Fruit fly (Drosophila melanogaster) whole organism, embryonic: ENCODE results near the gene CG43693.

ENCODE experiments used
- Atf-2 ChIP-seq: fragments of 200-800 bp; sonication (Bioruptor generic); optimal IDR thresholded peaks from 2 replicates; lab custom pipeline; 2016; ENCODE audit warnings: missing biosample characterization, missing genetic modification characterization
- CG10565 ChIP-seq: fragments of 200-800 bp; sonication (Bioruptor generic); optimal IDR thresholded peaks from 3 replicates; lab custom pipeline; 2016; ENCODE audit warnings: missing biosample characterization, mild to moderate bottlenecking, missing genetic modification characterization
- CG11093 ChIP-seq: fragments of 200-800 bp; sonication (Bioruptor generic); IDR thresholded peaks from 3 replicates; pipeline ENCODE4 v1.3.6; 2022; ENCODE audit warnings: missing biosample characterization, missing genetic modification characterization
- CG12299 ChIP-seq: fragments of 200-800 bp; sonication (Bioruptor generic); optimal IDR thresholded peaks from 2 replicates; lab custom pipeline; 2018; ENCODE audit warnings: missing biosample characterization, mild to moderate bottlenecking, missing genetic modification characterization
- CG12391 ChIP-seq: fragments of 200-800 bp; sonication (Bioruptor generic); optimal IDR thresholded peaks from 3 replicates; lab custom pipeline; 2018; ENCODE audit warnings: missing biosample characterization, mild to moderate bottlenecking, missing genetic modification characterization, moderate library complexity
- CG18764 ChIP-seq: fragments of 200-800 bp; sonication (Bioruptor generic); optimal IDR thresholded peaks from 3 replicates; lab custom pipeline; 2016; ENCODE audit warnings: missing biosample characterization, missing genetic modification characterization
- CG2889 ChIP-seq: fragments of 200-800 bp; sonication (Bioruptor generic); IDR thresholded peaks from 3 replicates; pipeline ENCODE4 v1.3.6; 2022; ENCODE audit warnings: missing biosample characterization, missing genetic modification characterization
- CG3995 ChIP-seq: fragments of 200-800 bp; sonication (Bioruptor generic); optimal IDR thresholded peaks from 3 replicates; lab custom pipeline; 2016; ENCODE audit warnings: missing biosample characterization, missing genetic modification characterization
- CG4730 ChIP-seq: fragments of 200-800 bp; sonication (Bioruptor generic); IDR thresholded peaks from 2 replicates; pipeline ENCODE4 v1.3.6; 2022; ENCODE audit warnings: missing biosample characterization, missing genetic modification characterization
- CG6765 ChIP-seq: fragments of 200-800 bp; sonication (Bioruptor generic); optimal IDR thresholded peaks from 3 replicates; lab custom pipeline; 2017; ENCODE audit warnings: missing biosample characterization, mild to moderate bottlenecking, missing genetic modification characterization
- CG7357 ChIP-seq: fragments of 200-800 bp; sonication (Bioruptor generic); IDR thresholded peaks from 3 replicates; pipeline ENCODE4 v1.3.6; 2022; ENCODE audit warnings: missing biosample characterization, missing genetic modification characterization
- CG7963 ChIP-seq: fragments of 200-800 bp; sonication (Bioruptor generic); IDR thresholded peaks from 3 replicates; pipeline ENCODE4 v1.3.6; 2022; ENCODE audit warnings: missing biosample characterization, missing genetic modification characterization; ENCODE audit not compliant: partially characterized antibody
- CG8924 ChIP-seq: fragments of 200-800 bp; optimal IDR thresholded peaks from 3 replicates; lab custom pipeline; 2019; ENCODE audit warnings: missing biosample characterization, mild to moderate bottlenecking, missing genetic modification characterization, moderate library complexity
- CkIIα-i1 ChIP-seq: fragments of 200-800 bp; sonication (Bioruptor generic); IDR thresholded peaks from 2 replicates; pipeline ENCODE4 v1.3.6; 2022; ENCODE audit warnings: missing biosample characterization, missing genetic modification characterization
- CoRest ChIP-seq: fragments of 200-800 bp; sonication (Bioruptor generic); optimal IDR thresholded peaks from 3 replicates; lab custom pipeline; 2018; ENCODE audit warnings: missing biosample characterization, mild to moderate bottlenecking, missing genetic modification characterization, moderate library complexity
- D ChIP-seq, 2 experiments: fragments of 200-800 bp in 1 of 2; fragments of >200 bp in 1 of 2; sonication (Bioruptor generic) in 1 of 2; optimal IDR thresholded peaks; 2 replicates in 1 of 2; 3 replicates in 1 of 2; lab custom pipeline; 2017; ENCODE audit warnings: mild to moderate bottlenecking in 1 of 2, missing biosample characterization in 1 of 2, missing genetic modification characterization in 1 of 2, missing genetic modification reagents in 1 of 2
- Dll ChIP-seq: fragments of 200-800 bp; sonication (Bioruptor generic); IDR thresholded peaks from 4 replicates; pipeline ENCODE4 v1.3.6; 2022; ENCODE audit warnings: missing biosample characterization, missing genetic modification characterization; ENCODE audit not compliant: partially characterized antibody
- ERR ChIP-seq: fragments of 200-800 bp; sonication (Bioruptor generic); optimal IDR thresholded peaks from 2 replicates; lab custom pipeline; 2016; ENCODE audit warnings: missing biosample characterization, missing genetic modification characterization
- Ets65A ChIP-seq: fragments of 200-800 bp; sonication (Bioruptor generic); peaks from one replicate; lab custom pipeline; 2016; ENCODE audit warnings: missing biosample characterization, missing genetic modification characterization
- HLH54F ChIP-seq: fragments of 200-800 bp; sonication (Bioruptor generic); optimal IDR thresholded peaks from 3 replicates; lab custom pipeline; 2016; ENCODE audit warnings: missing biosample characterization, missing genetic modification characterization
- Hmr ChIP-seq: fragments of 200-800 bp; sonication (Bioruptor generic); optimal IDR thresholded peaks from 3 replicates; lab custom pipeline; 2017; ENCODE audit warnings: mild to moderate bottlenecking, missing biosample characterization, missing genetic modification reagents, missing genetic modification characterization
- Hsf ChIP-seq: fragments of 200-800 bp; sonication (Bioruptor generic); optimal IDR thresholded peaks from 3 replicates; lab custom pipeline; 2016; ENCODE audit warnings: missing biosample characterization, missing genetic modification characterization
- Kr ChIP-seq: fragments of 200-800 bp; sonication (Bioruptor generic); optimal IDR thresholded peaks from 2 replicates; lab custom pipeline; 2017; ENCODE audit warnings: missing biosample characterization, mild to moderate bottlenecking, missing genetic modification characterization
- MESR4 ChIP-seq: fragments of 200-800 bp; sonication (Bioruptor generic); optimal IDR thresholded peaks from 2 replicates; lab custom pipeline; 2018; ENCODE audit warnings: missing biosample characterization, mild to moderate bottlenecking, missing genetic modification characterization, moderate library complexity
- Mes4 ChIP-seq: fragments of 200-800 bp; sonication (Bioruptor generic); optimal IDR thresholded peaks from 2 replicates; lab custom pipeline; 2016; ENCODE audit warnings: missing biosample characterization, missing genetic modification characterization
- NK7.1 ChIP-seq: fragments of 200-800 bp; sonication (Bioruptor generic); optimal IDR thresholded peaks from 3 replicates; lab custom pipeline; 2016; ENCODE audit warnings: missing biosample characterization, missing genetic modification characterization
- Oli ChIP-seq: fragments of 200-800 bp; sonication (Bioruptor generic); optimal IDR thresholded peaks from 2 replicates; lab custom pipeline; 2018; ENCODE audit warnings: missing biosample characterization, mild to moderate bottlenecking, missing genetic modification characterization, moderate library complexity
- Poxn ChIP-seq: fragments of 200-800 bp; sonication (Bioruptor generic); IDR thresholded peaks from 2 replicates; pipeline ENCODE4 v1.3.6; 2022; ENCODE audit warnings: missing biosample characterization, missing genetic modification characterization
- Spps ChIP-seq: fragments of 200-800 bp; sonication (Bioruptor generic); optimal IDR thresholded peaks from 2 replicates; lab custom pipeline; 2018; ENCODE audit warnings: missing biosample characterization, mild to moderate bottlenecking, missing genetic modification characterization
- Xrp1 ChIP-seq: fragments of 200-800 bp; sonication (Bioruptor generic); IDR thresholded peaks from 2 replicates; pipeline ENCODE4 v1.3.6; 2022; ENCODE audit warnings: missing biosample characterization, missing genetic modification characterization
- YL-1 ChIP-seq: fragments of 200-800 bp; sonication (Bioruptor generic); optimal IDR thresholded peaks from 3 replicates; lab custom pipeline; 2017; ENCODE audit warnings: missing biosample characterization, mild to moderate bottlenecking, missing genetic modification characterization
- ara ChIP-seq: fragments of 200-800 bp; sonication (Bioruptor generic); IDR thresholded peaks from 2 replicates; pipeline ENCODE4 v1.3.6; 2022; ENCODE audit warnings: missing biosample characterization, missing genetic modification characterization
- ase ChIP-seq: fragments of 200-800 bp; sonication (Bioruptor generic); IDR thresholded peaks from 3 replicates; pipeline ENCODE4 v1.3.6; 2022; ENCODE audit warnings: missing biosample characterization, missing genetic modification characterization
- btn ChIP-seq: fragments of 200-800 bp; sonication (Bioruptor generic); optimal IDR thresholded peaks from 2 replicates; lab custom pipeline; 2016; ENCODE audit warnings: missing biosample characterization, missing genetic modification characterization
- caup ChIP-seq: fragments of 200-800 bp; sonication (Bioruptor generic); optimal IDR thresholded peaks from 3 replicates; lab custom pipeline; 2017; ENCODE audit warnings: missing biosample characterization, mild to moderate bottlenecking, missing genetic modification characterization, moderate library complexity; ENCODE audit not compliant: severe bottlenecking
- croc ChIP-seq: fragments of 200-800 bp; sonication (Bioruptor generic); conservative IDR thresholded peaks from 3 replicates; pipeline ENCODE4 v1.3.6; 2022; ENCODE audit warnings: missing biosample characterization, missing genetic modification characterization
- dysf ChIP-seq: fragments of 200-800 bp; sonication (Bioruptor generic); IDR thresholded peaks from 3 replicates; pipeline ENCODE4 v1.3.6; 2022; ENCODE audit warnings: missing biosample characterization, missing genetic modification characterization
- emc ChIP-seq: fragments of 200-800 bp; sonication (Bioruptor generic); optimal IDR thresholded peaks from 2 replicates; lab custom pipeline; 2016; ENCODE audit warnings: missing biosample characterization, missing genetic modification characterization
- jing ChIP-seq: fragments of 200-800 bp; sonication (Bioruptor generic); optimal IDR thresholded peaks from 2 replicates; lab custom pipeline; 2018; ENCODE audit warnings: missing biosample characterization, mild to moderate bottlenecking, missing genetic modification characterization
- ken ChIP-seq: fragments of 200-800 bp; sonication (Bioruptor generic); IDR thresholded peaks from 3 replicates; pipeline ENCODE4 v1.3.6; 2022; ENCODE audit warnings: missing biosample characterization, missing genetic modification characterization
- kni ChIP-seq: fragments of 200-800 bp; sonication (Bioruptor generic); optimal IDR thresholded peaks from 3 replicates; lab custom pipeline; 2017; ENCODE audit warnings: mild to moderate bottlenecking, missing biosample characterization, missing genetic modification reagents, missing genetic modification characterization
- mirr ChIP-seq: fragments of 200-800 bp; sonication (Bioruptor generic); optimal IDR thresholded peaks from 3 replicates; lab custom pipeline; 2018; ENCODE audit warnings: missing biosample characterization, mild to moderate bottlenecking, missing genetic modification characterization
- nerfin-1 ChIP-seq: fragments of 200-800 bp; sonication (Bioruptor generic); optimal IDR thresholded peaks from 3 replicates; lab custom pipeline; 2019; ENCODE audit warnings: missing biosample characterization, mild to moderate bottlenecking, missing genetic modification characterization, moderate library complexity
- pb ChIP-seq: fragments of 200-800 bp; sonication (Bioruptor generic); optimal IDR thresholded peaks from 3 replicates; lab custom pipeline; 2016; ENCODE audit warnings: missing biosample characterization, missing genetic modification characterization
- pros ChIP-seq: fragments of 200-800 bp; sonication (Bioruptor generic); optimal IDR thresholded peaks from 3 replicates; lab custom pipeline; 2019; ENCODE audit warnings: missing biosample characterization, mild to moderate bottlenecking, missing genetic modification characterization, moderate library complexity
- schlank ChIP-seq: fragments of 200-800 bp; sonication (Bioruptor generic); optimal IDR thresholded peaks from 2 replicates; lab custom pipeline; 2018; ENCODE audit warnings: missing biosample characterization, mild to moderate bottlenecking, missing genetic modification characterization
- sd ChIP-seq: fragments of 200-800 bp; sonication (Bioruptor generic); optimal IDR thresholded peaks from 3 replicates; lab custom pipeline; 2018; ENCODE audit warnings: missing biosample characterization, mild to moderate bottlenecking, missing genetic modification characterization, moderate library complexity
- toy ChIP-seq: fragments of 200-800 bp; sonication (Bioruptor generic); IDR thresholded peaks from 2 replicates; pipeline ENCODE4 v1.3.6; 2022; ENCODE audit warnings: missing biosample characterization, missing genetic modification characterization
- usp ChIP-seq: fragments of >200 bp; optimal IDR thresholded peaks from 2 replicates; lab custom pipeline; 2017; ENCODE audit warnings: missing biosample characterization, missing genetic modification characterization
- wek ChIP-seq: fragments of 200-800 bp; sonication (Bioruptor generic); optimal IDR thresholded peaks from 3 replicates; lab custom pipeline; 2018; ENCODE audit warnings: missing biosample characterization, mild to moderate bottlenecking, missing genetic modification characterization, moderate library complexity
- wor ChIP-seq: fragments of 200-800 bp; sonication (Bioruptor generic); IDR thresholded peaks from 2 replicates; pipeline ENCODE4 v1.3.6; 2022; ENCODE audit warnings: missing biosample characterization, missing genetic modification characterization
- zen2 ChIP-seq: fragments of 200-800 bp; sonication (Bioruptor generic); IDR thresholded peaks from 3 replicates; pipeline ENCODE4 v1.3.6; 2022; ENCODE audit warnings: missing biosample characterization, missing genetic modification characterization; ENCODE audit not compliant: partially characterized antibody

The CG43693 gene

dm6 chr3L:11002923-11003322 lies 48.2 kb downstream of the CG43693 start (continued):
- TF ChIP-seq CoRest (tag; lab: Kevin White, UChicago) = no peak
- TF ChIP-seq Kr (GFP tag; lab: Kevin White, UChicago) = no peak
- no peak for TF ChIP-seq Dll (GFP tag; lab: Robert Waterston, UW)
- TF ChIP-seq CG10565 (GFP tag; lab: Kevin White, UChicago) = no peak
- no peak for TF ChIP-seq nerfin-1 (tag; lab: Kevin White, UChicago)
- TF ChIP-seq Hsf (GFP tag; lab: Kevin White, UChicago) = no peak
- TF ChIP-seq YL-1 = no peak
- no peak for TF ChIP-seq ase (GFP tag; lab: Robert Waterston, UW)
- TF ChIP-seq CG4730 (GFP tag; lab: Robert Waterston, UW) = no peak
- no peak for TF ChIP-seq CkIIα-i1
- no peak for TF ChIP-seq jing
- no peak for TF ChIP-seq ERR (GFP tag; lab: Kevin White, UChicago)
- peak; percentile 35 for TF ChIP-seq kni (GFP tag; lab: Kevin White, UChicago)
- no peak for TF ChIP-seq Oli
- no peak for TF ChIP-seq CG2889
- no peak for TF ChIP-seq HLH54F (GFP tag; lab: Kevin White, UChicago)
- no peak for TF ChIP-seq D (optimal IDR thresholded peaks at IDR 0.05; lab: Kevin White, UChicago)
- peak; percentile 5 for TF ChIP-seq D (GFP tag; optimal IDR thresholded peaks at IDR 0.05; lab: Kevin White, UChicago)
- TF ChIP-seq Ets65A (GFP tag; lab: Kevin White, UChicago) = peak; percentile 47
- TF ChIP-seq CG18764 (GFP tag; lab: Kevin White, UChicago) = no peak
- TF ChIP-seq sd = no peak
- no peak for TF ChIP-seq MESR4 (GFP tag; lab: Kevin White, UChicago)
- TF ChIP-seq croc = no peak
- TF ChIP-seq Xrp1 (GFP tag; lab: Robert Waterston, UW) = peak; percentile 48
- TF ChIP-seq schlank (tag; lab: Kevin White, UChicago) = no peak
- no peak for TF ChIP-seq mirr (GFP tag; lab: Kevin White, UChicago)
- TF ChIP-seq dysf (GFP tag; lab: Robert Waterston, UW) = no peak
- TF ChIP-seq emc (GFP tag; lab: Kevin White, UChicago) = no peak
- no peak for TF ChIP-seq zen2
- TF ChIP-seq CG7963 = no peak
- no peak for TF ChIP-seq NK7.1 (GFP tag; lab: Kevin White, UChicago)
- TF ChIP-seq CG12391 (tag; lab: Kevin White, UChicago) = no peak
- no peak for TF ChIP-seq Spps (tag; lab: Kevin White, UChicago)
- TF ChIP-seq CG7357 = no peak
- no peak for TF ChIP-seq CG6765 (GFP tag; lab: Kevin White, UChicago)
- TF ChIP-seq CG12299 (tag; lab: Kevin White, UChicago) = no peak
- TF ChIP-seq CG3995 (GFP tag; lab: Kevin White, UChicago) = no peak
- TF ChIP-seq usp (GFP tag; lab: Kevin White, UChicago) = no peak
- TF ChIP-seq caup = no peak
- peak; percentile 34 for TF ChIP-seq wek (GFP tag; lab: Kevin White, UChicago)
- TF ChIP-seq Hmr = no peak
- TF ChIP-seq ara (GFP tag; lab: Robert Waterston, UW) = no peak
- TF ChIP-seq Poxn (GFP tag; lab: Robert Waterston, UW) = no peak
- TF ChIP-seq pb (GFP tag; lab: Kevin White, UChicago) = no peak
- no peak for TF ChIP-seq CG8924 (tag; lab: Kevin White, UChicago)
- TF ChIP-seq Atf-2 (GFP tag; lab: Kevin White, UChicago) = no peak
- no peak for TF ChIP-seq toy (GFP tag; lab: Robert Waterston, UW)
- no peak for TF ChIP-seq btn
- TF ChIP-seq ken (GFP tag; lab: Robert Waterston, UW) = 0 out of 3 replicates have a peak, but pooled peaks have one; percentile 31
- TF ChIP-seq Mes4 = no peak
- TF ChIP-seq CG11093 (GFP tag; lab: Robert Waterston, UW) = no peak
- TF ChIP-seq wor (GFP tag; lab: Robert Waterston, UW) = no peak
- no peak for TF ChIP-seq pros (GFP tag; lab: Kevin White, UChicago)
